Comparison of ENCODE assay signal across 4 worm cellular contexts in genomic region chrII:11473525-11474181, ce11.
TF ChIP-seq lines count a peak whose summit lies in the region.

Gene metl-1 (minus strand): TSS chrII:11473575.
Gene W02B12.11 (plus strand): TSS chrII:11473861.

TF ChIP-seq in whole organism, L2 larva, 48 proteins besides CTCF, POLR2A, EP300 and RAD21 (continued from another document):
- TF ChIP-seq Y55F3AM.14 (GFP tag; optimal IDR thresholded peaks at IDR 0.05; lab: Kevin White, UChicago) = peak; percentile 29
- TF ChIP-seq gmeb-1 (tag; optimal IDR thresholded peaks at IDR 0.05; lab: Kevin White, UChicago) = peak; percentile 87
- TF ChIP-seq mab-5 (tag; optimal IDR thresholded peaks at IDR 0.05; lab: Kevin White, UChicago) = peak; percentile 68
- no peak for TF ChIP-seq nhr-10 (tag; optimal IDR thresholded peaks at IDR 0.05; lab: Kevin White, UChicago)
- no peak for TF ChIP-seq skn-1 (tag; optimal IDR thresholded peaks at IDR 0.05; lab: Kevin White, UChicago)
- TF ChIP-seq sem-4 (tag; optimal IDR thresholded peaks at IDR 0.05; lab: Kevin White, UChicago) = peak; percentile 88
- TF ChIP-seq F13H6.1 (tag; optimal IDR thresholded peaks at IDR 0.05; lab: Kevin White, UChicago) = peak; percentile 89
- no peak for TF ChIP-seq nhr-237 (tag; optimal IDR thresholded peaks at IDR 0.05; lab: Kevin White, UChicago)
- peak; percentile 38 for TF ChIP-seq nhr-6 (tag; optimal IDR thresholded peaks at IDR 0.05; lab: Kevin White, UChicago)
- TF ChIP-seq C34F6.9 (tag; optimal IDR thresholded peaks at IDR 0.05; lab: Kevin White, UChicago) = peak; percentile 90
- no peak for TF ChIP-seq mdl-1 (tag; optimal IDR thresholded peaks at IDR 0.05; lab: Kevin White, UChicago)
- TF ChIP-seq elt-1 (tag; optimal IDR thresholded peaks at IDR 0.05; lab: Kevin White, UChicago) = no peak
- peak; percentile 53 for TF ChIP-seq R02D3.7 (tag; optimal IDR thresholded peaks at IDR 0.05; lab: Kevin White, UChicago)
- no peak for TF ChIP-seq nhr-77 (tag; optimal IDR thresholded peaks at IDR 0.05; lab: Kevin White, UChicago)
- TF ChIP-seq lin-13 (GFP tag; optimal IDR thresholded peaks at IDR 0.05; lab: Kevin White, UChicago) = peak; percentile 85
- no peak for TF ChIP-seq peb-1 (tag; optimal IDR thresholded peaks at IDR 0.05; lab: Kevin White, UChicago)
- peak; percentile 68 for TF ChIP-seq blmp-1 (tag; optimal IDR thresholded peaks at IDR 0.05; lab: Kevin White, UChicago; ENCODE audit: insufficient read depth)
- peak; percentile 79 for TF ChIP-seq ztf-4 (tag; optimal IDR thresholded peaks at IDR 0.05; lab: Kevin White, UChicago)
- peak; percentile 83 for TF ChIP-seq crh-2 (tag; optimal IDR thresholded peaks at IDR 0.05; lab: Kevin White, UChicago)
- no peak for TF ChIP-seq ceh-82 (tag; optimal IDR thresholded peaks at IDR 0.05; lab: Kevin White, UChicago)
- peak; percentile 77 for TF ChIP-seq sma-3 (GFP tag; optimal IDR thresholded peaks at IDR 0.05; lab: Kevin White, UChicago)
- TF ChIP-seq nhr-12 (tag; optimal IDR thresholded peaks at IDR 0.05; lab: Kevin White, UChicago) = no peak
- peak; percentile 79 for TF ChIP-seq lin-11 (tag; optimal IDR thresholded peaks at IDR 0.05; lab: Kevin White, UChicago)
- TF ChIP-seq unc-39 (tag; optimal IDR thresholded peaks at IDR 0.05; lab: Kevin White, UChicago) = no peak
- TF ChIP-seq ama-1 (optimal IDR thresholded peaks at IDR 0.05; lab: Kevin White, UChicago) = peak; percentile 14
TF ChIP-seq in whole organism, L2 larva: peak in this region for 25.

TF ChIP-seq in whole organism, L4 larva, 104 proteins besides CTCF, POLR2A, EP300 and RAD21 (continued from another document and continues in another):
- TF ChIP-seq sdz-12 (GFP tag; optimal IDR thresholded peaks at IDR 0.05; lab: Kevin White, UChicago) (no peak), dpl-1 (GFP tag; optimal IDR thresholded peaks at IDR 0.05; lab: Kevin White, UChicago) (peak; percentile 82), dmd-8 (GFP tag; IDR thresholded peaks at IDR 0.05; lab: Robert Waterston, UW) (no peak), attf-4 (tag; optimal IDR thresholded peaks at IDR 0.05; lab: Kevin White, UChicago) (no peak), dmd-6 (GFP tag; IDR thresholded peaks at IDR 0.05; lab: Robert Waterston, UW) (peak; percentile 74), nhr-77 (tag; optimal IDR thresholded peaks at IDR 0.05; lab: Kevin White, UChicago) (no peak), mxl-2 (GFP tag; conservative IDR thresholded peaks at IDR 0.05; lab: Robert Waterston, UW) (no peak), pha-4 (GFP tag; IDR thresholded peaks at IDR 0.05; lab: Robert Waterston, UW) (peak; percentile 84), pha-4 (tag; optimal IDR thresholded peaks at IDR 0.05; lab: Kevin White, UChicago) (peak; percentile 14), tag-97 (GFP tag; IDR thresholded peaks at IDR 0.05; lab: Robert Waterston, UW) (no peak), php-3 (GFP tag; IDR thresholded peaks at IDR 0.05; lab: Robert Waterston, UW) (peak; percentile 37; the same call in 1 of the 2 replicates), lim-7 (GFP tag; IDR thresholded peaks at IDR 0.05; lab: Robert Waterston, UW) (peak; percentile 60; the same call in 1 of the 2 replicates), egl-27 (tag; optimal IDR thresholded peaks at IDR 0.05; lab: Kevin White, UChicago) (no peak), egl-43 (GFP tag; IDR thresholded peaks at IDR 0.05; lab: Robert Waterston, UW) (peak; percentile 68), nhr-42 (GFP tag; IDR thresholded peaks at IDR 0.05; lab: Robert Waterston, UW) (no peak), zag-1 (tag; optimal IDR thresholded peaks at IDR 0.05; lab: Kevin White, UChicago) (no peak), F26F4.8 (GFP tag; conservative IDR thresholded peaks at IDR 0.05; lab: Robert Waterston, UW) (no peak), daf-16 (GFP tag; optimal IDR thresholded peaks at IDR 0.05; lab: Kevin White, UChicago) (peak in 1 of 2 experiments; percentile 35), daf-16 (tag; optimal IDR thresholded peaks at IDR 0.05; lab: Kevin White, UChicago) (peak; percentile 79), spr-1 (tag; optimal IDR thresholded peaks at IDR 0.05; lab: Kevin White, UChicago) (peak; percentile 84), rbr-2 (tag; optimal IDR thresholded peaks at IDR 0.05; lab: Kevin White, UChicago) (peak; percentile 83), ama-1 (optimal IDR thresholded peaks at IDR 0.05; lab: Kevin White, UChicago) (peak; percentile 25), hlh-11 (tag; optimal IDR thresholded peaks at IDR 0.05; lab: Kevin White, UChicago) (peak; percentile 83), nhr-102 (tag; optimal IDR thresholded peaks at IDR 0.05; lab: Kevin White, UChicago) (peak; percentile 88), ZK337.2 (GFP tag; IDR thresholded peaks at IDR 0.05; lab: Robert Waterston, UW) (no peak), arid-1 (GFP tag; conservative IDR thresholded peaks at IDR 0.05; lab: Robert Waterston, UW) (peak; percentile 75), lir-3 (tag; optimal IDR thresholded peaks at IDR 0.05; lab: Kevin White, UChicago) (no peak), madf-9 (GFP tag; conservative IDR thresholded peaks at IDR 0.05; lab: Robert Waterston, UW) (peak; percentile 62), lin-1 (GFP tag; IDR thresholded peaks at IDR 0.05; lab: Robert Waterston, UW) (peak; percentile 66), ztf-11 (tag; optimal IDR thresholded peaks at IDR 0.05; lab: Kevin White, UChicago) (no peak), cey-2 (tag; optimal IDR thresholded peaks at IDR 0.05; lab: Kevin White, UChicago; ENCODE audit: borderline replicate concordance, insufficient read depth) (no peak), mdl-1 (tag; optimal IDR thresholded peaks at IDR 0.05; lab: Kevin White, UChicago) (peak in 1 of 2 experiments; percentile 43), jun-1 (tag; optimal IDR thresholded peaks at IDR 0.05; lab: Kevin White, UChicago) (peak; percentile 65), lin-38 (GFP tag; IDR thresholded peaks at IDR 0.05; lab: Robert Waterston, UW) (peak; percentile 88), unc-62 (GFP tag; optimal IDR thresholded peaks at IDR 0.05 in 1 of 2; lab: Kevin White, UChicago) (peak in 1 of 2 experiments; percentile 88), unc-62 (tag; optimal IDR thresholded peaks at IDR 0.05; lab: Kevin White, UChicago) (no peak), ceh-82 (tag; optimal IDR thresholded peaks at IDR 0.05; lab: Kevin White, UChicago) (no peak)

TF ChIP-seq in whole organism, late embryonic, 69 proteins besides CTCF, POLR2A, EP300 and RAD21 (continued from another document):
- peak; percentile 37 for TF ChIP-seq ceh-34 (tag; optimal IDR thresholded peaks at IDR 0.05; lab: Kevin White, UChicago)
- peak; percentile 34 for TF ChIP-seq syd-9 (tag; optimal IDR thresholded peaks at IDR 0.05; lab: Kevin White, UChicago)
- TF ChIP-seq nfya-1 (tag; optimal IDR thresholded peaks at IDR 0.05; lab: Kevin White, UChicago) = peak; percentile 62
- no peak for TF ChIP-seq ceh-6 (GFP tag; optimal IDR thresholded peaks at IDR 0.05; lab: Kevin White, UChicago)
- peak; percentile 66 for TF ChIP-seq elt-2 (tag; optimal IDR thresholded peaks at IDR 0.05; lab: Kevin White, UChicago)
- TF ChIP-seq unc-3 (GFP tag; conservative IDR thresholded peaks at IDR 0.05; lab: Robert Waterston, UW) = 0 out of 2 replicates have a peak, but pooled peaks have one; percentile 24
- TF ChIP-seq unc-3 (tag; optimal IDR thresholded peaks at IDR 0.05; lab: Kevin White, UChicago) = no peak
- peak; percentile 43 for TF ChIP-seq ceh-31 (tag; optimal IDR thresholded peaks at IDR 0.05; lab: Kevin White, UChicago)
TF ChIP-seq in whole organism, late embryonic: peak in this region for 25.

TF ChIP-seq in whole organism, mixed stage, embryonic, 35 proteins besides CTCF, POLR2A, EP300 and RAD21 (continued from another document):
- TF ChIP-seq ceh-43 (GFP tag; optimal IDR thresholded peaks at IDR 0.05; lab: Kevin White, UChicago) (peak; percentile 67), lsy-2 (tag; optimal IDR thresholded peaks at IDR 0.05; lab: Kevin White, UChicago) (peak; percentile 74), nhr-12 (tag; optimal IDR thresholded peaks at IDR 0.05; lab: Kevin White, UChicago) (no peak), nhr-237 (tag; optimal IDR thresholded peaks at IDR 0.05; lab: Kevin White, UChicago) (peak; percentile 5)
